Fruit fly (Drosophila melanogaster): ENCODE results near the gene CG12883.
A peak's percentile ranks its signal among the peaks of the same experiment; 100 is the strongest.

Gene CG12883

DNA sequence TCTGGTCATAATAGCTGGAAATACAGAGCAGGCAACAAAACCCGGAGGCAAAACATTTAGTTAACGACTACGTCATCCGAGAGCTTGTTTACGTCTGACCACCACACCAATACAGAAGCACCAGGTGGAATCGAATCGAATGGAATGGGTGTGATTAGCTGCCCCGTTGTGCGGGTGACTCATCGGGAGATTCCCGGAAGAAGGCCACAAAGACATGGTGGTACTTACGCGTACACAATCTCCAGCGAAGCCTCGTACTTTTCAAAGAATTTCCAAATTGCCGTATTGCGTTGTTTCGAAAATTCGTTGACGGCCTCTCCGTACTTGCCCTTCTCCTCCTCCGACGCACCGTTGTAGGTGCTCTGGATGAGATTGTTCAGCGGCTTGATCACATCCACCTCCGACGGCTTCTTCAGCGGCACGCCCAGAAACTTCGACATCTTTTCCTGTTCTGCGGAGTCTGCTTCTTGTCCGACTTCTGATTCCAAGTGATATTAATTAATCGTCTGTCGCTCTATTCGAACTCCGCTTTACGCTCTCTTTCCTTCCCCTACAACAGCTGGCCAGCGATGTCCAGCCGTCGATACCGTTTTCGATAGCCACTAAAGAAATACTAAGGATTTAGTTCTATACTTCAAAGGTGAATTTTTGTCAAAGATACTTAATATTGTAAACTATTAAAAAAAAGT, 20.6 kb downstream of the CG12883 start, which contains the start of gene ALiX:
Gene ALiX, minus strand, starts transcription at position 571 of the 689 bp plus-strand sequence.
- no peak for TF ChIP-seq CG15710 (tag; optimal IDR thresholded peaks at IDR 0.05)
- TF ChIP-seq CG14655 (GFP tag; optimal IDR thresholded peaks at IDR 0.05) = no peak
- TF ChIP-seq D1 (tag; optimal IDR thresholded peaks at IDR 0.05) = no peak
- no peak for TF ChIP-seq Pif1A (GFP tag; optimal IDR thresholded peaks at IDR 0.05)
- TF ChIP-seq CG4496 (GFP tag; IDR thresholded peaks at IDR 0.05) = 0 out of 3 replicates have a peak, but pooled peaks have one; percentile 23

DNA sequence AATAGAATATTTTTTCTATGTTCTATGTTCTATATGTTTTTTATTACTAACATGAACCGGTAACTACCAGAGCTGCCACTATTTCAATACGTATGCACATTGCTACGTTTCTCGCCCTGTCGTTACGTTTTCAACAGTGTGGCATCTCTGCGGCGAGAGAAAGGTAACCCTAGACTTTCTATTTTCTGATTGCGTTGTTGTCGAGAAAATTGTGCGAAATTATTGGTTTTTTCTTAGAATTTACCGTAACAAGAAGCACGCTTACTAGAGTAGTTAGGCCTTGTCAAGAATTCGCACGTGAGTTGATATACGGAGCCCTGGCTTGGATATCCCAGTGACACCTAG, 21.1 kb downstream of the CG12883 start, which contains the start of gene btz:
Gene btz, plus strand, starts transcription at position 133 of the 345 bp plus-strand sequence.
- TF ChIP-seq Ets98B (GFP tag; IDR thresholded peaks at IDR 0.05) = no peak
- no peak for TF ChIP-seq CG32121 (GFP tag; IDR thresholded peaks at IDR 0.05)
- TF ChIP-seq CG13204 (GFP tag; optimal IDR thresholded peaks at IDR 0.05) = no peak
- TF ChIP-seq EcR (GFP tag; optimal IDR thresholded peaks at IDR 0.05) = no peak
- TF ChIP-seq CG15710 (tag; optimal IDR thresholded peaks at IDR 0.05) = no peak
- TF ChIP-seq Pif1B (GFP tag; optimal IDR thresholded peaks at IDR 0.05) = no peak
- TF ChIP-seq rn (GFP tag; IDR thresholded peaks at IDR 0.05) = no peak
- no peak for TF ChIP-seq CG9948 (tag; optimal IDR thresholded peaks at IDR 0.05)
- no peak for TF ChIP-seq CG8159 (tag; optimal IDR thresholded peaks at IDR 0.05)
- TF ChIP-seq CG8301 (tag; optimal IDR thresholded peaks at IDR 0.05) = no peak
- TF ChIP-seq CG10348 (GFP tag; IDR thresholded peaks at IDR 0.05) = no peak
- TF ChIP-seq CG4496 (GFP tag; IDR thresholded peaks at IDR 0.05) = no peak
- TF ChIP-seq CG12605 (GFP tag; IDR thresholded peaks at IDR 0.05) = no peak
- no peak for TF ChIP-seq fd96Ca (GFP tag; IDR thresholded peaks at IDR 0.05)
- TF ChIP-seq CG14655 (GFP tag; optimal IDR thresholded peaks at IDR 0.05) = no peak
- no peak for TF ChIP-seq CG17806 (tag; optimal IDR thresholded peaks at IDR 0.05)
- TF ChIP-seq D1 (tag; optimal IDR thresholded peaks at IDR 0.05) = no peak
- TF ChIP-seq Pif1A (GFP tag; optimal IDR thresholded peaks at IDR 0.05) = no peak
- TF ChIP-seq Snoo (tag; optimal IDR thresholded peaks at IDR 0.05) = no peak

DNA sequence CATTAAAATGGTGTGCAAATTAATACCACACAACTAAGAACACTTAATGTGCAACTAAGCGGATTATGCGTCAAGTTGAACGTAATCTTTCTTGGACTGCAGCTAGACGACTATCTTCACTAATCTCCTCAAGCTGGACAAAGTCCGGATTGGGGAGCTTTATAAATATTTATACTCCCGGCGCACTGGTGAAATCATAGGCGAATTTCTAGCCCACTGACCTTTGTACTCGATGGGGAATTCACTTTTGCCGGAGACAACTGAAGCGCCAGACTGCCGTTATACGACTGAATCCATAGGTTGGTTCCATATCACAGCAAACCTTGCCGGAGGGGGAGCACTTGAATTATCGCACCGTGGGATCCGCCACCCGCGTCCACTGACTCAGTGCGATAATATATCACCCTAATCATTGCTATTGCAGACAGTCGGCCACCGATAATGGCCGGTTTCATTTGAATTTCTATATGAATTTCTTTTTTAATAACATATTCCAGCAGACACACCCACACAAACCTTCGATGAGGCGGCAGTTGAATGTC, 27.0 kb downstream of the CG12883 start:
- no peak for TF ChIP-seq CG17806 (tag; optimal IDR thresholded peaks at IDR 0.05)
- no peak for TF ChIP-seq CG14655 (GFP tag; optimal IDR thresholded peaks at IDR 0.05)
- no peak for TF ChIP-seq Pif1B (GFP tag; optimal IDR thresholded peaks at IDR 0.05)
- TF ChIP-seq gl (tag; optimal IDR thresholded peaks at IDR 0.05) = peak; percentile 19
- peak; percentile 38; the same call in 1 of the 3 replicates for TF ChIP-seq fd96Ca (GFP tag; IDR thresholded peaks at IDR 0.05)
- TF ChIP-seq Ets98B (GFP tag; IDR thresholded peaks at IDR 0.05) = 0 out of 2 replicates have a peak, but pooled peaks have one; percentile 33
- TF ChIP-seq CG8301 (tag; optimal IDR thresholded peaks at IDR 0.05) = peak; percentile 27
- no peak for TF ChIP-seq CG13204 (GFP tag; optimal IDR thresholded peaks at IDR 0.05)

DNA sequence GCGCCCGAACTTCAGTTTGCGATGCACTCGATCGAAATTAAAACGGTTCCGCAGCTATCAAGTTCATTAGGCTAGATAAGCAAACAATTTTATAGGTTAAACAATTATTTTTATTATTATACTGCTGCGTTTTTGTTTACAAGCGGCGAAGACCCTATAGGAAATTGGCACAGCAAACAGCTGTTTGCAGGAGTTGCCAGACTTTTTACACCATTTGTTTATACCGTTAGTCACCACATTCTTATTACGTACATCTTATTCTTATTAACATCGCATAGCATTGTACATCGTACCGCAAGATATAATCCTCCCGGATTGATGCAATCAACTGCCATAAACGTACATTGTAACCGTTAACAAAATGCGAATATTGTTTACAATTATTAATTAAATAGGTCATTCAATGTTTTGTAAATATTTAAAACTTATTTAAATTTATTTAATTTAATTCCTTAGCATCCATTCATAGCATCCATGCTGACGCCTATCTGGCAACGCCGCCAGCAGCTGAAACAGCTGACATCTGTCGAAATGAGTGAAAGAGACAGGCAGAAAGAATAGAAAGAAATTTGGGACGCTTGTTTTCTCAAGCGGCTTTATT, 27.6 kb downstream of the CG12883 start, which contains the start of the genes CROT and CG12877:
Gene CROT, minus strand, starts transcription at position 171 of the 601 bp plus-strand sequence.
Gene CG12877, plus strand, starts transcription at position 520 of the 601 bp plus-strand sequence.
- TF ChIP-seq CG15710 (tag; optimal IDR thresholded peaks at IDR 0.05) (peak; percentile 79), EcR (GFP tag; optimal IDR thresholded peaks at IDR 0.05) (no peak), CG13204 (GFP tag; optimal IDR thresholded peaks at IDR 0.05) (no peak), Snoo (tag; optimal IDR thresholded peaks at IDR 0.05) (peak; percentile 77), rn (GFP tag; IDR thresholded peaks at IDR 0.05) (peak; percentile 49; the same call in 1 of the 2 replicates), CG10348 (GFP tag; IDR thresholded peaks at IDR 0.05) (no peak), CG8301 (tag; optimal IDR thresholded peaks at IDR 0.05) (peak; percentile 47), Ets98B (GFP tag; IDR thresholded peaks at IDR 0.05) (peak; percentile 87), CG14655 (GFP tag; optimal IDR thresholded peaks at IDR 0.05) (no peak), D1 (tag; optimal IDR thresholded peaks at IDR 0.05) (no peak), CG9948 (tag; optimal IDR thresholded peaks at IDR 0.05) (peak; percentile 76), gl (tag; optimal IDR thresholded peaks at IDR 0.05) (no peak), Pif1B (GFP tag; optimal IDR thresholded peaks at IDR 0.05) (peak; percentile 61), CG34367 (tag; optimal IDR thresholded peaks at IDR 0.05) (peak; percentile 73), CG17806 (tag; optimal IDR thresholded peaks at IDR 0.05) (peak; percentile 67), Pif1A (GFP tag; optimal IDR thresholded peaks at IDR 0.05) (peak; percentile 54), CG8159 (tag; optimal IDR thresholded peaks at IDR 0.05) (peak; percentile 75), CG4496 (GFP tag; IDR thresholded peaks at IDR 0.05) (peak; percentile 84), CG12605 (GFP tag; IDR thresholded peaks at IDR 0.05) (no peak), CG32121 (GFP tag; IDR thresholded peaks at IDR 0.05) (peak; percentile 75), fd96Ca (GFP tag; IDR thresholded peaks at IDR 0.05) (peak; percentile 82)

Measured in whole organism, pupa.